Worm (Caenorhabditis elegans) whole organism, late embryonic: Measurements from ENCODE around the gene glp-1.

ENCODE experiments used
- C08G9.2 ChIP-seq: sonication (generic microtip); optimal IDR thresholded peaks from 2 replicates; lab custom pipeline; 2016; ENCODE audit warnings: mild to moderate bottlenecking, missing genetic modification characterization, moderate library complexity, missing compliant biosample characterization
- C38D4.7 ChIP-seq: fragments of 200-800 bp; sonication (Bioruptor generic); optimal IDR thresholded peaks from 2 replicates; lab custom pipeline; 2018; ENCODE audit warnings: mild to moderate bottlenecking, missing genetic modification characterization, moderate library complexity, missing compliant biosample characterization
- F13H6.1 ChIP-seq: sonication (generic microtip); optimal IDR thresholded peaks from 2 replicates; lab custom pipeline; 2016; ENCODE audit warnings: missing genetic modification characterization, missing compliant biosample characterization
- K02D7.2 ChIP-seq: sonication (generic microtip); optimal IDR thresholded peaks from 2 replicates; lab custom pipeline; 2017; ENCODE audit warnings: mild to moderate bottlenecking, missing genetic modification characterization, missing compliant biosample characterization
- K09A11.1 ChIP-seq: sonication (generic microtip); optimal IDR thresholded peaks from 2 replicates; lab custom pipeline; 2017; ENCODE audit warnings: antibody characterized with exemption, mild to moderate bottlenecking, missing genetic modification characterization, missing compliant biosample characterization; ENCODE audit not compliant: insufficient read depth
- T23F11.4 ChIP-seq: fragments of 200-800 bp; sonication (Bioruptor generic); optimal IDR thresholded peaks from 2 replicates; lab custom pipeline; 2018; ENCODE audit warnings: mild to moderate bottlenecking, missing genetic modification characterization, missing compliant biosample characterization
- Y22D7AL.16 ChIP-seq: sonication (generic microtip); optimal IDR thresholded peaks from 2 replicates; lab custom pipeline; 2016; ENCODE audit warnings: missing genetic modification characterization, missing compliant biosample characterization
- ahr-1 ChIP-seq: sonication (generic microtip); optimal IDR thresholded peaks from 2 replicates; lab custom pipeline; 2016; ENCODE audit warnings: missing genetic modification characterization, missing compliant biosample characterization
- ceh-14 ChIP-seq: sonication (generic microtip); optimal IDR thresholded peaks from 2 replicates; lab custom pipeline; 2016; ENCODE audit warnings: missing genotype, missing genetic modification characterization, missing compliant biosample characterization
- ceh-18 ChIP-seq: sonication (generic microtip); optimal IDR thresholded peaks from 2 replicates; lab custom pipeline; 2016; ENCODE audit warnings: missing genetic modification characterization, missing compliant biosample characterization
- ceh-19 ChIP-seq: fragments of 200-800 bp; sonication (Bioruptor generic); optimal IDR thresholded peaks from 2 replicates; lab custom pipeline; 2018; ENCODE audit warnings: mild to moderate bottlenecking, missing genetic modification characterization, missing compliant biosample characterization
- ceh-2 ChIP-seq: sonication (generic microtip); optimal IDR thresholded peaks from 2 replicates; lab custom pipeline; 2016; ENCODE audit warnings: missing genotype, missing genetic modification characterization, missing compliant biosample characterization
- ceh-22 ChIP-seq: sonication (generic microtip); optimal IDR thresholded peaks from 2 replicates; lab custom pipeline; 2017; ENCODE audit warnings: missing biosample characterization, missing genetic modification characterization
- ceh-45 ChIP-seq: fragments of 200-800 bp; sonication (Bioruptor generic); IDR thresholded peaks from 2 replicates; pipeline ENCODE4 v1.3.6; 2022; ENCODE audit warnings: missing genetic modification reagents, missing genetic modification characterization, missing compliant biosample characterization
- ceh-6 ChIP-seq: fragments of 200-800 bp; sonication (Bioruptor generic); optimal IDR thresholded peaks from 2 replicates; lab custom pipeline; 2018; ENCODE audit warnings: mild to moderate bottlenecking, missing genetic modification characterization, missing compliant biosample characterization
- ceh-9 ChIP-seq: sonication (generic microtip); optimal IDR thresholded peaks from 2 replicates; lab custom pipeline; 2016; ENCODE audit warnings: mild to moderate bottlenecking, missing genetic modification characterization, inconsistent platforms, missing compliant biosample characterization
- che-1 ChIP-seq: sonication (generic microtip); optimal IDR thresholded peaks from 2 replicates; lab custom pipeline; 2016; ENCODE audit warnings: mild to moderate bottlenecking, missing genetic modification characterization, missing compliant biosample characterization
- dmd-4 ChIP-seq: sonication (generic microtip); optimal IDR thresholded peaks from 2 replicates; lab custom pipeline; 2016; ENCODE audit warnings: borderline replicate concordance, missing genetic modification characterization, missing compliant biosample characterization
- dve-1 ChIP-seq: sonication (generic microtip); optimal IDR thresholded peaks from 2 replicates; lab custom pipeline; 2017; ENCODE audit warnings: antibody characterized with exemption, mild to moderate bottlenecking, missing genetic modification characterization, missing compliant biosample characterization
- elt-4 ChIP-seq: sonication (generic microtip); optimal IDR thresholded peaks from 2 replicates; lab custom pipeline; 2016; ENCODE audit warnings: missing genetic modification characterization, missing compliant biosample characterization
- ets-4 ChIP-seq: sonication (generic microtip); optimal IDR thresholded peaks from 2 replicates; lab custom pipeline; 2016; ENCODE audit warnings: missing genetic modification characterization, missing compliant biosample characterization
- eyg-1 ChIP-seq: sonication (generic microtip); optimal IDR thresholded peaks from 2 replicates; lab custom pipeline; 2016; ENCODE audit warnings: missing genotype, missing genetic modification characterization, missing compliant biosample characterization
- fax-1 ChIP-seq: sonication (generic microtip); optimal IDR thresholded peaks from 2 replicates; lab custom pipeline; 2016; ENCODE audit warnings: missing genotype, missing genetic modification characterization, missing compliant biosample characterization
- fkh-6 ChIP-seq: sonication (generic microtip); optimal IDR thresholded peaks from 2 replicates; lab custom pipeline; 2016; ENCODE audit warnings: missing genetic modification characterization, missing compliant biosample characterization
- gmeb-2 ChIP-seq: sonication (generic microtip); optimal IDR thresholded peaks from 2 replicates; lab custom pipeline; 2016; ENCODE audit warnings: missing genetic modification characterization, inconsistent platforms, missing compliant biosample characterization
- hlh-13 ChIP-seq: fragments of 200-800 bp; sonication (Bioruptor generic); optimal IDR thresholded peaks from 2 replicates; lab custom pipeline; 2018; ENCODE audit warnings: mild to moderate bottlenecking, missing genetic modification characterization, missing compliant biosample characterization
- hlh-15 ChIP-seq: sonication (generic microtip); optimal IDR thresholded peaks from 2 replicates; lab custom pipeline; 2016; ENCODE audit warnings: missing genetic modification characterization, missing compliant biosample characterization
- hlh-30 ChIP-seq: sonication (generic microtip); optimal IDR thresholded peaks from 2 replicates; lab custom pipeline; 2017; ENCODE audit warnings: antibody characterized with exemption, missing genetic modification characterization, missing compliant biosample characterization; ENCODE audit not compliant: insufficient read depth
- hlh-8 ChIP-seq: sonication (generic microtip); optimal IDR thresholded peaks from 2 replicates; lab custom pipeline; 2016; ENCODE audit warnings: missing genotype, missing genetic modification characterization, missing compliant biosample characterization
- lim-6 ChIP-seq: sonication (generic microtip); optimal IDR thresholded peaks from 2 replicates; lab custom pipeline; 2016; ENCODE audit warnings: missing genetic modification characterization, missing compliant biosample characterization
- lin-11 ChIP-seq: fragments of 200-800 bp; sonication (Bioruptor generic); optimal IDR thresholded peaks from 2 replicates; lab custom pipeline; 2018; ENCODE audit warnings: mild to moderate bottlenecking, missing genetic modification characterization, missing compliant biosample characterization
- madf-2 ChIP-seq: sonication (generic microtip); optimal IDR thresholded peaks from 2 replicates; lab custom pipeline; 2017; ENCODE audit warnings: missing genetic modification characterization, missing compliant biosample characterization
- nfya-1 ChIP-seq: sonication (generic microtip); optimal IDR thresholded peaks from 2 replicates; lab custom pipeline; 2017; ENCODE audit warnings: missing genetic modification characterization, mild to moderate bottlenecking, missing compliant biosample characterization, antibody characterized with exemption, moderate library complexity
- nhr-11 ChIP-seq: fragments of 150-350 bp; optimal IDR thresholded peaks from 2 replicates; lab custom pipeline; 2014; ENCODE audit warnings: missing biosample characterization, missing genetic modification characterization
- nhr-232 ChIP-seq: sonication (generic microtip); optimal IDR thresholded peaks from 2 replicates; lab custom pipeline; 2016; ENCODE audit warnings: missing genetic modification characterization, missing compliant biosample characterization
- odd-2 ChIP-seq: sonication (generic microtip); optimal IDR thresholded peaks from 2 replicates; lab custom pipeline; 2017; ENCODE audit warnings: antibody characterized with exemption, mild to moderate bottlenecking, missing genetic modification characterization, missing compliant biosample characterization
- pag-3 ChIP-seq: sonication (generic microtip); optimal IDR thresholded peaks from 2 replicates; lab custom pipeline; 2016; ENCODE audit warnings: missing compliant biosample characterization, missing genetic modification characterization, borderline replicate concordance
- pat-9 ChIP-seq: fragments of 200-800 bp; sonication (Bioruptor generic); optimal IDR thresholded peaks from 2 replicates; lab custom pipeline; 2018; ENCODE audit warnings: mild to moderate bottlenecking, missing genetic modification characterization, moderate library complexity, missing compliant biosample characterization
- pax-1 ChIP-seq: fragments of 150-350 bp; optimal IDR thresholded peaks from 2 replicates; lab custom pipeline; 2014; ENCODE audit warnings: missing biosample characterization, missing genetic modification characterization
- pha-2 ChIP-seq: sonication (generic microtip); optimal IDR thresholded peaks from 2 replicates; lab custom pipeline; 2017; ENCODE audit warnings: mild to moderate bottlenecking, missing genetic modification characterization, missing compliant biosample characterization
- pha-4 ChIP-seq: fragments of 150-350 bp; optimal IDR thresholded peaks from 2 replicates; lab custom pipeline; 2018; ENCODE audit warnings: missing biosample characterization, missing genetic modification reagents, missing genetic modification characterization
- pqm-1 ChIP-seq: sonication (generic microtip); optimal IDR thresholded peaks from 2 replicates; lab custom pipeline; 2016; ENCODE audit warnings: missing genetic modification characterization, missing compliant biosample characterization
- ref-2 ChIP-seq: sonication (generic microtip); optimal IDR thresholded peaks from 2 replicates; lab custom pipeline; 2016; ENCODE audit warnings: missing genetic modification characterization, missing compliant biosample characterization
- sdc-2 ChIP-seq: sonication (generic microtip); optimal IDR thresholded peaks from 2 replicates; lab custom pipeline; 2016; ENCODE audit warnings: missing genotype, missing genetic modification characterization, missing compliant biosample characterization
- sox-2 ChIP-seq: fragments of 200-800 bp; sonication (Bioruptor generic); IDR thresholded peaks from 2 replicates; pipeline ENCODE4 v1.3.6; 2022; ENCODE audit warnings: missing genetic modification reagents, missing genetic modification characterization, missing compliant biosample characterization
- sox-4 ChIP-seq: sonication (generic microtip); optimal IDR thresholded peaks from 2 replicates; lab custom pipeline; 2017; ENCODE audit warnings: mild to moderate bottlenecking, missing genetic modification characterization, inconsistent platforms, missing compliant biosample characterization
- syd-9 ChIP-seq: sonication (generic microtip); optimal IDR thresholded peaks from 2 replicates; lab custom pipeline; 2016; ENCODE audit warnings: mild to moderate bottlenecking, missing genetic modification characterization, moderate library complexity, missing compliant biosample characterization
- ttx-3 ChIP-seq: sonication (generic microtip); optimal IDR thresholded peaks from 2 replicates; lab custom pipeline; 2016; ENCODE audit warnings: missing genetic modification reagents, missing genetic modification characterization, missing compliant biosample characterization
- unc-3 ChIP-seq, 2 experiments: fragments of 200-800 bp in 1 of 2; sonication (Bioruptor generic) in 1 of 2; sonication (generic microtip) in 1 of 2; conservative IDR thresholded peaks in 1 of 2; optimal IDR thresholded peaks in 1 of 2; 2 replicates each; pipeline versions ENCODE4 v1.3.6 to Lab custom; 2016 to 2022; ENCODE audit warnings: missing compliant biosample characterization in 2 of 2, missing genetic modification characterization in 2 of 2, missing genetic modification reagents in 1 of 2
- unc-55 ChIP-seq: sonication (generic microtip); optimal IDR thresholded peaks from 2 replicates; lab custom pipeline; 2017; ENCODE audit warnings: missing biosample characterization, missing genetic modification reagents, missing genetic modification characterization
- zip-5 ChIP-seq: sonication (generic microtip); optimal IDR thresholded peaks from 2 replicates; lab custom pipeline; 2016; ENCODE audit warnings: missing genetic modification characterization, missing compliant biosample characterization
- ztf-16 ChIP-seq: sonication (generic microtip); optimal IDR thresholded peaks from 2 replicates; lab custom pipeline; 2017; ENCODE audit warnings: missing genetic modification characterization, missing compliant biosample characterization

Gene glp-1

ce11 chrIII:9104060-9104459, 12.0 kb downstream of the glp-1 start:
- TF ChIP-seq pqm-1 (tag; lab: Kevin White, UChicago): no peak
- no peak for TF ChIP-seq nhr-11 (tag; lab: Kevin White, UChicago)
- no peak for TF ChIP-seq sdc-2 (tag; lab: Kevin White, UChicago)
- no peak for TF ChIP-seq elt-4 (tag; lab: Kevin White, UChicago)
- peak; percentile 62 for TF ChIP-seq sox-4 (tag; lab: Kevin White, UChicago)
- peak; percentile 14 for TF ChIP-seq ttx-3 (tag; lab: Kevin White, UChicago)
- TF ChIP-seq unc-55 (GFP tag; lab: Kevin White, UChicago): no peak
- TF ChIP-seq lim-6 (tag; lab: Kevin White, UChicago): no peak
- TF ChIP-seq fax-1 (tag; lab: Kevin White, UChicago): peak; percentile 53
- TF ChIP-seq che-1 (tag; lab: Kevin White, UChicago): peak; percentile 55
- peak; percentile 26 for TF ChIP-seq ztf-16 (tag; lab: Kevin White, UChicago)
- no peak for TF ChIP-seq pax-1 (tag; lab: Kevin White, UChicago)
- TF ChIP-seq ceh-14 (tag; lab: Kevin White, UChicago): no peak
- TF ChIP-seq Y22D7AL.16 (tag; lab: Kevin White, UChicago): peak; percentile 35
- TF ChIP-seq eyg-1 (tag; lab: Kevin White, UChicago): no peak
- TF ChIP-seq syd-9 (tag; lab: Kevin White, UChicago): no peak
- TF ChIP-seq pha-2 (tag; lab: Kevin White, UChicago): peak; percentile 40
- TF ChIP-seq ceh-18 (tag; lab: Kevin White, UChicago): no peak
- no peak for TF ChIP-seq ceh-19 (GFP tag; lab: Kevin White, UChicago)
- TF ChIP-seq pag-3 (tag; lab: Kevin White, UChicago): no peak
- no peak for TF ChIP-seq ets-4
- TF ChIP-seq ceh-6: peak; percentile 68
- TF ChIP-seq F13H6.1 (tag; lab: Kevin White, UChicago): no peak
- peak; percentile 51 for TF ChIP-seq C08G9.2 (tag; lab: Kevin White, UChicago)
- no peak for TF ChIP-seq pha-4 (tag; lab: Kevin White, UChicago)
- no peak for TF ChIP-seq ceh-9
- peak; percentile 42 for TF ChIP-seq nhr-232 (tag; lab: Kevin White, UChicago)
- TF ChIP-seq ahr-1 (tag; lab: Kevin White, UChicago): peak; percentile 14
- peak; percentile 32 for TF ChIP-seq gmeb-2
- TF ChIP-seq hlh-8 (tag; lab: Kevin White, UChicago): no peak
- peak; percentile 42 for TF ChIP-seq dmd-4 (tag; lab: Kevin White, UChicago)
- TF ChIP-seq hlh-15 (tag; lab: Kevin White, UChicago): no peak
- TF ChIP-seq ceh-45 (GFP tag; lab: Robert Waterston, UW): peak; percentile 63; the same call in 1 of the 2 replicates
- no peak for TF ChIP-seq ref-2
- TF ChIP-seq ceh-2 (tag; lab: Kevin White, UChicago): no peak
- TF ChIP-seq lin-11 (tag; lab: Kevin White, UChicago): peak; percentile 36
- TF ChIP-seq dve-1 (tag; lab: Kevin White, UChicago): peak; percentile 19
- TF ChIP-seq hlh-30 (tag; lab: Kevin White, UChicago): no peak
- peak; percentile 14 for TF ChIP-seq hlh-13 (GFP tag; lab: Kevin White, UChicago)
- no peak for TF ChIP-seq ceh-22 (tag; lab: Kevin White, UChicago)
- TF ChIP-seq pat-9 (tag; lab: Kevin White, UChicago): peak; percentile 58
- TF ChIP-seq nfya-1: no peak
- TF ChIP-seq K09A11.1 (tag; lab: Kevin White, UChicago): peak; percentile 72
- peak; percentile 37 for TF ChIP-seq fkh-6 (tag; lab: Kevin White, UChicago)
- TF ChIP-seq unc-3 (GFP tag; conservative IDR thresholded peaks at IDR 0.05; lab: Robert Waterston, UW): no peak
- TF ChIP-seq unc-3 (tag; optimal IDR thresholded peaks at IDR 0.05; lab: Kevin White, UChicago): no peak
- TF ChIP-seq T23F11.4 (GFP tag; lab: Kevin White, UChicago): no peak
- TF ChIP-seq odd-2 (tag; lab: Kevin White, UChicago): no peak
- no peak for TF ChIP-seq K02D7.2
- TF ChIP-seq C38D4.7 (GFP tag; lab: Kevin White, UChicago): peak; percentile 40
- peak; percentile 49 for TF ChIP-seq madf-2 (tag; lab: Kevin White, UChicago)
- TF ChIP-seq zip-5 (tag; lab: Kevin White, UChicago): no peak
- TF ChIP-seq sox-2: no peak
